Worm (Caenorhabditis elegans): ENCODE data around the gene F28H7.8.

ce11 chrV:10720876-10721275, 37.9 kb upstream of the F28H7.8 start:
- no peak for TF ChIP-seq ztf-11 (tag; optimal IDR thresholded peaks at IDR 0.05)
- no peak for TF ChIP-seq unc-55 (GFP tag; optimal IDR thresholded peaks at IDR 0.05)
- TF ChIP-seq peb-1 (tag; optimal IDR thresholded peaks at IDR 0.05), result no peak
- no peak for TF ChIP-seq mdl-1 (tag; optimal IDR thresholded peaks at IDR 0.05)
- no peak for TF ChIP-seq nhr-10 (tag; optimal IDR thresholded peaks at IDR 0.05)
- no peak for TF ChIP-seq unc-62 (GFP tag; optimal IDR thresholded peaks at IDR 0.05)

All from whole organism, L2 larva.